Worm (Caenorhabditis elegans) whole organism, dauer: ENCODE measurements around the gene grl-30.
"Not testable (repeated sequence)": the region's sequence is repeated elsewhere in the genome, so short reads cannot be mapped to it uniquely, and the experiment has no call there.

Experiments
- unc-62 ChIP-seq: sonication (generic microtip); optimal IDR thresholded peaks from 2 replicates; lab custom pipeline; 2017; ENCODE audit warnings: missing biosample characterization, missing genetic modification reagents, missing genetic modification characterization

grl-30 gene

DNA sequence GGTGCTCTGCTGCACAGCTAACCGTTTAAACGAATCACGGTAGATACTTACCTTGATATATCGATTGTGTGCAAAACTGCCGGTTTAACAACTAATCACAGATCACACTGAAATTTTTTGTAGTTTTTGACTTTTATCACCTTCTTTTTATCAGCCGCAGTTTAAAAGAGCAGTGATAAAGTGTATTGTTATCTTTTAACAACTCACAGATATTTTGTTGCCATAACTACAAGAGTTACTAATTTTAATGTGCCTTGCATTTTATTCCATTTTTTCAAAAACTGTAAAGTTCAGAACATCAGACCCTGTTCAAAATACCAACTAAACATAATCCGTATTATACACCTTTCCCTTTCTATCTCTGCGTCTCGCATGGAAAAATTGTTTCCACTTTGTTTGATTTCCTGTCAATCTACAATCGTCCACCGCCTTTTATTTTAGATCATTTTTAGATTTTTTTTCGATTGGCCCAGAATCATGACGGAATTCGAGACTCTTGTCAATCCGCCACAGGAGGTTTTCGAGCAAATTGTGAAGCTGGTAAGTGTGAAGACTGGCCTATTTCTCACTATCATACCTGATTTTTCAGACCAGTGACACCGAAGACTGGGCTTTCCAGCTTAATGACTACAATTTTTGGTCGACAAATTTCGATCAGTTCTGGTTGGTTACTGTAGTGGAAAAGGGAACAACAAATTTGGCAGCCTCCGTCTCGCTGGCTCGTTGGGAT, 3.2 kb upstream of the grl-30 start, which contains the start of gene T24A6.20:
Gene T24A6.20 (plus strand): TSS at position 395 of the 730 bp plus-strand sequence.
- TF ChIP-seq unc-62 (GFP tag; lab: Kevin White, UChicago): no peak

ce11 chrV:3554869-3555268, 1.2 kb upstream of the grl-30 start, which contains the start of gene grl-29:
Gene grl-29, minus strand, starts transcription at chrV:3555236.
- no peak for TF ChIP-seq unc-62 (GFP tag; lab: Kevin White, UChicago)

DNA sequence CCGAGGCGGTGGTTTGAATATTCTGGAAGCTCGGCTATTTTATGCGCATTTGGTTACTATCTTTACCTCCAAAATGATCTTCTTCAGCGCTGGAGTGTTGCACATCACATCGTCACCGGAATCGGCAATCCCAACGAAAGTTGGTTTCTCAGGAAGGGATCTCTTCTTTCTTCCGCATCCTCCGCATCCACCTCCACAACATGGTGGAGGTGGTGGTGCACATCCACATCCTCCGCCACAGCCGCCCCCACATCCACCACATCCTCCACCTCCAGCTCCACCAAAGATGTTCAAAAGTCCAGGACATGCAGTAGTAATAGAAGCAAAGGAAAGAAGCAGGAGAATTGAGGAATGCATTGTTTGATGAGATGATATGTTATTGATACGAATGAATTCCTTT, 1.3 kb downstream of the grl-30 start, which contains the start of gene grl-31:
Gene grl-31 (minus strand): TSS at position 357 of the 400 bp plus-strand sequence.
- no peak for TF ChIP-seq unc-62 (GFP tag; lab: Kevin White, UChicago)

ce11 chrV:3558744-3559143, 2.7 kb downstream of the grl-30 start, which contains the start of gene T24A6.1:
Gene T24A6.1, plus strand, starts transcription at chrV:3559044.
- TF ChIP-seq unc-62 (GFP tag; lab: Kevin White, UChicago): not testable (repeated sequence)

- TF ChIP-seq unc-62 (GFP tag; lab: Kevin White, UChicago): not testable (repeated sequence)
Observed at ce11 chrV:3562824-3563223, 6.7 kb downstream of the grl-30 start, which contains the start of gene T24A6.16. Gene T24A6.16, minus strand, starts transcription at chrV:3562924.

ce11 chrV:3564335-3564734, 8.2 kb downstream of the grl-30 start, which contains the start of gene T24A6.17:
Gene T24A6.17, minus strand, starts transcription at chrV:3564435.
- TF ChIP-seq unc-62 (GFP tag; lab: Kevin White, UChicago): not testable (repeated sequence)

DNA sequence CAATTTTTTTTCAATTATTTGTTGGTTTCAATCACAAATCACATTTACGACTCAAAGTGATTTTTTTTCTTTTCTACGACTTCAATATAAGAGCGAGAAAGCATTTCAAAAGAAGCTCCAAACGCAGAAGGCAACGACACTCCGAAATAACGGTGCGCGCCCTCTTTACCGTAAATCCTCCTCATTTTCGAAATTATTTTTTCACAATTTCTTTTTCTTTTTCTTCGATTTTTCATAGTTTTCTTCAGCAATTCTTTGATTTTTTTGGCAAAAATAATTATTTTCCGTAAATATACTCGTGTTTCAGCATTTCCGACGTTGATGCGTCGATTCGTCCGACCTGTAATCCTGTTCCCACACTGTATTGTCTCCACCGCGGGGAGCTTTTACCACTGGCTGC, 14.6 kb downstream of the grl-30 start, which contains the start of gene F40C5.2:
Gene F40C5.2 (plus strand): TSS at position 301 of the 400 bp plus-strand sequence.
- TF ChIP-seq unc-62 (GFP tag; lab: Kevin White, UChicago): not testable (repeated sequence)

DNA sequence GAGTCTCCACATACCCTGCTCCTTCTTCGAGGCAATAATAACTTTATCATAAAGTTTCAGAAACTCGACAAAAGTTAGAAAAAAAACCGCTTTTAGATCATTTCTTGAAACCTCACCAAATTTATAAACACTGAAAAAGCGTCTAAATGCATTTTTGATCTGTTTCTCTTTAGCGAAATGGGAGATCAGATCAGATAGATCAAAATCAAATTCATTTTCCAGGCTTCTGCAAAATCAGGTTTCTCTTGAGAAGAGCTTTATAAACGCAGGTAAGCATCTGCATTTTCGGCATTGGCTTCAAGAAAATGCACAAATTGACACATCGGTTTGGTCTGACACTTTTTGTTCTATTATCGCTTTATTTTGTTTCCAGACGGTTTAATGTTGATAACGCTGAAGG, 16.3 kb downstream of the grl-30 start, which contains the start of gene F40C5.1:
Gene F40C5.1 (plus strand): TSS at position 301 of the 400 bp plus-strand sequence.
- TF ChIP-seq unc-62 (GFP tag; lab: Kevin White, UChicago): not testable (repeated sequence)

DNA sequence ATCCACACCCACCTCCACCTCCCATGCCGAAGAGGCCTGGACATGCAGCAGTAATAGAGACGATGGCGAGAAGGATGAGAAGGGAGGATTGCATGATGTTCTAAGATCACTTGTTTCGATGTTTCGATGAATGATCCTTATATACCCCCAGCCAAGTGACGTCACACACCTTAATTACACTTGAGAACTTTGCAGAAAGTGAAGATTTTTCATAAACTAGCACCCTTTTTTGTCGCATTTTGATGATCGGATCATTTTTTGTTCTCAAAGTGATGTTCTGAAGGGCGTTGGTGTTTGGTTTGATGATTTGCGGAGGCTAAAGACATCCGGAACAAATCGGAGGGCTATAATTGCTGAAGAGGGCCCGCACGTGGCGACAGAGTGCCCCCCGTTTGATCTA, 19.7 kb downstream of the grl-30 start, which contains the start of gene grl-27:
Gene grl-27 (minus strand): TSS at position 101 of the 400 bp plus-strand sequence.
- no peak for TF ChIP-seq unc-62 (GFP tag; lab: Kevin White, UChicago)

- no peak for TF ChIP-seq unc-62 (GFP tag; lab: Kevin White, UChicago)
Observed at ce11 chrV:3578813-3579212, 22.7 kb downstream of the grl-30 start, which contains the start of gene pygl-1. Gene pygl-1, plus strand, starts transcription at chrV:3579023.

DNA sequence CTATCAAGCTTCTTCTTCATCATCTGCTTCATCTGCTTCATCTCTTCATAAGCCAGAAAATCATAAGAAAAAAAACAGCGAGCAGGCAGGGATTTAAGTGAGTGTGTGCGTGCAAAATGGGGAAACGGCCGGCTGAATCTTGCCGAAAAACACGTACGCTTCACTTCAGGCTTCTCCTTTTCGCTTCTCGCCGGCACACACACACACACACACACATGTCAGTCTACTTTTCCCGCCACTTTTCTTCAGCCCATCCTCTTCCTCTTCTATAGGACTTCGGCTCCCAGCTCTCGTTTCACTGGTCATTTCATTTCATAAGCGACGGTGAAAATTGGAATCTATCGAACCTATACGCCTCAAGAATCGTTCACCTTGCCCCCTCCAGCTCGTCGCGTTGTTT, 23.2 kb downstream of the grl-30 start:
- TF ChIP-seq unc-62 (GFP tag; lab: Kevin White, UChicago): no peak

ce11 chrV:3579795-3580194, 23.7 kb downstream of the grl-30 start:
- TF ChIP-seq unc-62 (GFP tag; lab: Kevin White, UChicago): no peak

DNA sequence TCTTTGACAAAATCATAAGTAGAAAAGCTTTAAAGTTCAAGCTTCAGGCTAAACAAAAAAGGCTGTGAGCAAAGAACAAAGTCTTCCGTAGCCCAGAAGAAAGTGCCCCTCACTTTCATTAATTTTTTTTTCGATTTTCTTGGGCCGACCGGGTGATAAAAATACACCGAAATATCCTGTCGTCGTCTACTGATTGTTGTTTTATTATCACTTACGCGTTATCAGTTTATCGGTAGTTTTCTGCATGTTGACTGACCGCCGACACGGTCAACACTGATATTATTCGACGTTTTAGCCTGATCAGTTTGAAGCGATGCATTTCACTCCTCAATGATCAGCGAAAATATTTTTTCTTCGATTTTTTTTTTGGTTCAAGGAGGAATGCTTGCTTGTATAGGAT, 24.3 kb downstream of the grl-30 start:
- no peak for TF ChIP-seq unc-62 (GFP tag; lab: Kevin White, UChicago)

ce11 chrV:3581034-3581433, 24.9 kb downstream of the grl-30 start:
- no peak for TF ChIP-seq unc-62 (GFP tag; lab: Kevin White, UChicago)

- no peak for TF ChIP-seq unc-62 (GFP tag; lab: Kevin White, UChicago)
Observed at ce11 chrV:3581643-3582042, 25.6 kb downstream of the grl-30 start.

- no peak for TF ChIP-seq unc-62 (GFP tag; lab: Kevin White, UChicago)
Observed at ce11 chrV:3582086-3582485, 26.0 kb downstream of the grl-30 start.
